Fruit fly (Drosophila melanogaster): ENCODE results near the gene SPE.

SPE gene

DNA sequence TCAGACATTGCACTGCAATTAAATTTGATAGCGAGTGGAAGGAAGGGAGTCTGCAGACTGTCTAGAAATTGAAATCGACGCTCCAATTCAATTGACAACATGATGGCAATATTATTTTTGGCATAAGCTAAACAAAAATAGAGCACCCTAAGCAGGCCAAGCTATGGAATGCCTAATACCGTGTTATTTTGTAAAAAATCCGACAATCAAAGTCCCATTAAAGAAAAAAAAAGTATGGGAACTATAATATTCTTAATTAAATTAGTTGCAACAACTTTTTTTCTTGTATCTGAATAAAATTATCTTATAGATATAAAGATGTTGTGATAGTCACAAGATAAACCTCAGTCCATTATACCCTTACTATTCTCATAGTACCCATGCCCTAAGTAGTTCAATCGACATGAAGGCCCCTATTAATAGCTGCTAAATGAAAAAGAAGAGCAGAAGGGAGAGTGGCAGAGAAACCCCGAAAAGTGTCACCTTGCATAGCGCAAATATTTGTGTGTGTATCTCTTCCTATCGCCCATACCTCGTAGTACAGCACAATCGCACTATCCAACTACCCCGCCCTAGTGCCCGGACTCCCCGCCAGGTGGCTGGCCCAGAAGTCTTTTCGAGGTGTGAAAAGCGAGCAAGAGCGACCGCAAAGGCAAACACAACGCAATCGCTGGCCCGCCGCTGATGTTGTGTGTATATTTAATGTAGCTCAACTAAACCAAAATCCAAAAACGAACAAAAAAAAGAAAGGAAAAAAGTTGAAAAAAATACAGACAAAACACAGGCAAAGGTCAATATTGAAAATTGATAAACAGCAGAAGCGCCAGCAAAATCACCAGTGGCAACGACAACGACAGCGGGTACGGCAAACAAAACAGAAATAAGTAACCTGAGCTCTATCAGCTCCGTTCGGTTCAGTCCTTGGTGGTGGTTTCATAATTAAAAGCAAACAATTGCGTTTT lies 28.4 kb upstream of the SPE start (continued):
- TF ChIP-seq Gug (GFP tag; IDR thresholded peaks at IDR 0.05) (no peak), Bteb2 (GFP tag; optimal IDR thresholded peaks at IDR 0.05) (peak; percentile 22), Aef1 (GFP tag; IDR thresholded peaks at IDR 0.05) (no peak), Nf-YC (tag; optimal IDR thresholded peaks at IDR 0.05) (peak; percentile 15), Scr (GFP tag; IDR thresholded peaks at IDR 0.05; ENCODE audit: partially characterized antibody) (no peak), dati (GFP tag; IDR thresholded peaks at IDR 0.05) (no peak), Med (GFP tag) (peak; percentile 82), CG17361 (GFP tag; IDR thresholded peaks at IDR 0.05) (peak; percentile 67), gt (GFP tag; IDR thresholded peaks at IDR 0.05) (no peak), hkb (optimal IDR thresholded peaks at IDR 0.05) (no peak), hkb (GFP tag; IDR thresholded peaks at IDR 0.05) (0 out of 2 replicates have a peak, but pooled peaks have one; percentile 18), sima (GFP tag; optimal IDR thresholded peaks at IDR 0.05) (peak; percentile 28), Fer3 (tag; optimal IDR thresholded peaks at IDR 0.05) (peak; percentile 10), CG30020 (tag; optimal IDR thresholded peaks at IDR 0.05) (no peak), CoRest (tag; optimal IDR thresholded peaks at IDR 0.05) (peak; percentile 58), gce (GFP tag; IDR thresholded peaks at IDR 0.05) (0 out of 3 replicates have a peak, but pooled peaks have one; percentile 54), CG8944 (GFP tag; optimal IDR thresholded peaks at IDR 0.05) (peak; percentile 46), klu (GFP tag; IDR thresholded peaks at IDR 0.05) (no peak), usp (GFP tag; optimal IDR thresholded peaks at IDR 0.05) (no peak), Ets65A (GFP tag) (peak; percentile 63), Oaz (GFP tag; IDR thresholded peaks at IDR 0.05) (no peak), Deaf1 (tag; optimal IDR thresholded peaks at IDR 0.05) (no peak), CG33213 (GFP tag; optimal IDR thresholded peaks at IDR 0.05) (peak; percentile 47), Meics (GFP tag; optimal IDR thresholded peaks at IDR 0.05) (peak; percentile 24), GATAe (GFP tag; conservative IDR thresholded peaks at IDR 0.05) (no peak), E2f1 (GFP tag; IDR thresholded peaks at IDR 0.05) (no peak), CG14667 (GFP tag; IDR thresholded peaks at IDR 0.05) (no peak), ro (GFP tag; IDR thresholded peaks at IDR 0.05) (no peak), CG4360 (GFP tag; IDR thresholded peaks at IDR 0.05) (peak; percentile 32; the same call in 1 of the 2 replicates), fd3F (GFP tag; optimal IDR thresholded peaks at IDR 0.05) (no peak), CG12155 (GFP tag; optimal IDR thresholded peaks at IDR 0.05) (no peak), seq (GFP tag; IDR thresholded peaks at IDR 0.05) (peak; percentile 37; the same call in 1 of the 2 replicates), CG1647 (GFP tag; optimal IDR thresholded peaks at IDR 0.05) (no peak), vnd (GFP tag; IDR thresholded peaks at IDR 0.05; ENCODE audit: partially characterized antibody) (no peak), Gsc (GFP tag; IDR thresholded peaks at IDR 0.05) (no peak), CG7963 (GFP tag; IDR thresholded peaks at IDR 0.05; ENCODE audit: partially characterized antibody) (no peak), CG16815 (GFP tag; optimal IDR thresholded peaks at IDR 0.05) (peak; percentile 26), tup (GFP tag; optimal IDR thresholded peaks at IDR 0.05) (peak; percentile 47), CG4424 (GFP tag; optimal IDR thresholded peaks at IDR 0.05) (peak; percentile 24), CG10147 (GFP tag; optimal IDR thresholded peaks at IDR 0.05) (peak; percentile 50), CG10565 (GFP tag; optimal IDR thresholded peaks at IDR 0.05) (peak; percentile 3), stc (GFP tag; IDR thresholded peaks at IDR 0.05) (peak; percentile 29), gcm2 (GFP tag; optimal IDR thresholded peaks at IDR 0.05) (peak; percentile 33), CG1792 (GFP tag; optimal IDR thresholded peaks at IDR 0.05) (peak; percentile 22), toy (GFP tag; IDR thresholded peaks at IDR 0.05) (no peak), Pdp1 (GFP tag; optimal IDR thresholded peaks at IDR 0.05) (peak; percentile 14 to 80), Stat92E (GFP tag; optimal IDR thresholded peaks at IDR 0.05) (no peak), Lim3 (GFP tag; IDR thresholded peaks at IDR 0.05) (no peak), crc (GFP tag; optimal IDR thresholded peaks at IDR 0.05) (peak; percentile 39), CG12219 (GFP tag; optimal IDR thresholded peaks at IDR 0.05) (peak; percentile 52)
